Worm (Caenorhabditis elegans): ENCODE data around the gene ule-2.

DNA sequence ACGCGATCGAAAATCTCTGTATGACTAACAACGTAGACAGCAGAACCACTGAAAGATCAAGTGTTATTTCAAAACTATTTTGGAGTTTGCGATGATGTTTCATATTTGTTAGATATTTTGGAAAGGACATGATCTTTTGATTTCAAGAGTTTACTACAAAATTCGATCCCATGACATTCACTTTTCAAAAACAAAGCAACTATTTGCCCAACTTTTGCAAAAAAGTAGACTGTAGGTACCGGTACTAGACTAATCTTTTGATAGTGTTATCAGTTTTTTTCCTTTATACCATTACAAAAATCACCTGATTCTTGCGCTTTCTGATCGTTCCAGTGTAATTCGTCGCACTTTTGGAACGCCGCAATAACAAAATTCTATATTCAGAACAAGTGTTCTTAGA is 14.9 kb upstream of the ule-2 start:
- no peak for TF ChIP-seq T22C8.4 (GFP tag; IDR thresholded peaks at IDR 0.05)
- no peak for TF ChIP-seq flt-1 (GFP tag; IDR thresholded peaks at IDR 0.05)
- no peak for TF ChIP-seq med-1 (GFP tag; optimal IDR thresholded peaks at IDR 0.05; ENCODE audit: insufficient read depth)

Measured in whole organism, midembryonic.